Worm (Caenorhabditis elegans) whole organism, L3 larva: ENCODE data around the gene F59B2.14.
A peak's percentile ranks its signal among the peaks of the same experiment; 100 is the strongest.

ENCODE experiments used
- R02D3.7 ChIP-seq: fragments of 150-350 bp; optimal IDR thresholded peaks from 2 replicates; lab custom pipeline; 2014; ENCODE audit warnings: missing biosample characterization, missing genetic modification characterization
- ZK546.5 ChIP-seq: sonication (generic microtip); optimal IDR thresholded peaks from 2 replicates; lab custom pipeline; 2017; ENCODE audit warnings: missing biosample characterization, missing genetic modification characterization
- aly-2 ChIP-seq: fragments of 150-350 bp; optimal IDR thresholded peaks from 2 replicates; lab custom pipeline; 2014; ENCODE audit warnings: missing biosample characterization, missing genetic modification characterization
- ama-1 ChIP-seq: fragments of 150-350 bp; optimal IDR thresholded peaks from 2 replicates; lab custom pipeline; 2018
- ceh-28 ChIP-seq: fragments of 150-350 bp; optimal IDR thresholded peaks from 2 replicates; lab custom pipeline; 2014; ENCODE audit warnings: missing biosample characterization, missing genetic modification reagents, missing genetic modification characterization
- ceh-82 ChIP-seq: fragments of 150-350 bp; optimal IDR thresholded peaks from 2 replicates; lab custom pipeline; 2014; ENCODE audit warnings: missing biosample characterization, missing genetic modification characterization
- ceh-9 ChIP-seq: sonication (generic microtip); optimal IDR thresholded peaks from 2 replicates; lab custom pipeline; 2018; ENCODE audit warnings: missing biosample characterization, missing genetic modification characterization
- daf-12 ChIP-seq: fragments of 150-350 bp; optimal IDR thresholded peaks from 2 replicates; lab custom pipeline; 2014; ENCODE audit warnings: missing biosample characterization, missing genetic modification reagents, missing genetic modification characterization
- egl-27 ChIP-seq: sonication (generic microtip); optimal IDR thresholded peaks from 4 replicates; lab custom pipeline; 2017; ENCODE audit warnings: missing biosample characterization, missing genetic modification reagents, missing genetic modification characterization
- egl-5 ChIP-seq: fragments of 150-350 bp; optimal IDR thresholded peaks from 2 replicates; lab custom pipeline; 2017; ENCODE audit warnings: missing biosample characterization, missing genetic modification reagents, missing genetic modification characterization, inconsistent platforms
- elt-2 ChIP-seq: sonication (generic microtip); optimal IDR thresholded peaks from 2 replicates; lab custom pipeline; 2016; ENCODE audit warnings: missing genetic modification reagents, mild to moderate bottlenecking, missing genetic modification characterization, missing compliant biosample characterization
- elt-3 ChIP-seq, 3 experiments: fragments of 150-350 bp in 1 of 3; sonication (generic microtip) in 2 of 3; optimal IDR thresholded peaks; 2 replicates in 2 of 3; 4 replicates in 1 of 3; lab custom pipeline; 2014 to 2017; ENCODE audit warnings: missing biosample characterization in 3 of 3, missing genetic modification characterization in 3 of 3
- fkh-10 ChIP-seq: sonication (generic microtip); optimal IDR thresholded peaks from 2 replicates; lab custom pipeline; 2017; ENCODE audit warnings: missing biosample characterization, missing genetic modification reagents, missing genetic modification characterization
- fkh-2 ChIP-seq: fragments of 150-350 bp; optimal IDR thresholded peaks from 2 replicates; lab custom pipeline; 2014; ENCODE audit warnings: missing biosample characterization, missing genetic modification reagents, missing genetic modification characterization
- hmg-11 ChIP-seq: sonication (generic microtip); optimal IDR thresholded peaks from 2 replicates; lab custom pipeline; 2016; ENCODE audit warnings: missing genetic modification characterization, missing compliant biosample characterization
- jun-1 ChIP-seq: fragments of 150-350 bp; optimal IDR thresholded peaks from 2 replicates; lab custom pipeline; 2014; ENCODE audit warnings: missing biosample characterization, missing genetic modification reagents, missing genetic modification characterization
- lin-15B ChIP-seq: fragments of 150-350 bp; optimal IDR thresholded peaks from 2 replicates; lab custom pipeline; 2014; ENCODE audit warnings: missing biosample characterization, missing genetic modification characterization
- lin-39 ChIP-seq: fragments of 150-350 bp; optimal IDR thresholded peaks from 2 replicates; lab custom pipeline; 2018; ENCODE audit warnings: missing biosample characterization, missing genetic modification reagents, missing genetic modification characterization
- lsy-12 ChIP-seq: sonication (generic microtip); optimal IDR thresholded peaks from 2 replicates; lab custom pipeline; 2016; ENCODE audit warnings: mild to moderate bottlenecking, missing genetic modification characterization, missing compliant biosample characterization
- nfya-1 ChIP-seq: sonication (generic microtip); optimal IDR thresholded peaks from 2 replicates; lab custom pipeline; 2017; ENCODE audit warnings: missing genetic modification characterization, mild to moderate bottlenecking, missing compliant biosample characterization, antibody characterized with exemption, moderate library complexity; ENCODE audit not compliant: insufficient read depth
- nhr-12 ChIP-seq: fragments of 150-350 bp; optimal IDR thresholded peaks from 2 replicates; lab custom pipeline; 2014; ENCODE audit warnings: missing biosample characterization, missing genetic modification characterization
- nhr-23 ChIP-seq: fragments of 150-350 bp; optimal IDR thresholded peaks from 2 replicates; lab custom pipeline; 2014; ENCODE audit warnings: missing biosample characterization, missing genetic modification reagents, missing genetic modification characterization
- nhr-237 ChIP-seq: fragments of 150-350 bp; optimal IDR thresholded peaks from 2 replicates; lab custom pipeline; 2014; ENCODE audit warnings: missing biosample characterization, missing genetic modification characterization
- nhr-25 ChIP-seq: sonication (generic microtip); optimal IDR thresholded peaks from 2 replicates; lab custom pipeline; 2017; ENCODE audit warnings: missing biosample characterization, missing genetic modification characterization
- nhr-43 ChIP-seq: sonication (generic microtip); optimal IDR thresholded peaks from 2 replicates; lab custom pipeline; 2016; ENCODE audit warnings: mild to moderate bottlenecking, missing genetic modification characterization, missing compliant biosample characterization; ENCODE audit not compliant: poor library complexity, severe bottlenecking
- nhr-67 ChIP-seq: fragments of 150-350 bp; optimal IDR thresholded peaks from 2 replicates; lab custom pipeline; 2014; ENCODE audit warnings: missing biosample characterization, missing genetic modification characterization
- nhr-76 ChIP-seq: fragments of 150-350 bp; sonication (generic microtip); optimal IDR thresholded peaks from 5 replicates; lab custom pipeline; 2014; ENCODE audit warnings: missing biosample characterization, missing genetic modification characterization
- nhr-77 ChIP-seq: fragments of 150-350 bp; optimal IDR thresholded peaks from 2 replicates; lab custom pipeline; 2014; ENCODE audit warnings: missing biosample characterization, missing genetic modification characterization
- pha-4 ChIP-seq: fragments of 150-350 bp; optimal IDR thresholded peaks from 2 replicates; lab custom pipeline; 2014; ENCODE audit warnings: missing biosample characterization, missing genetic modification reagents, missing genetic modification characterization
- pqm-1 ChIP-seq: fragments of 150-350 bp; optimal IDR thresholded peaks from 2 replicates; lab custom pipeline; 2017; ENCODE audit warnings: missing biosample characterization, missing genetic modification characterization, inconsistent platforms
- sea-2 ChIP-seq: fragments of 150-350 bp; sonication (generic microtip); optimal IDR thresholded peaks from 4 replicates; lab custom pipeline; 2014; ENCODE audit warnings: missing biosample characterization, missing genetic modification reagents, missing genetic modification characterization
- skn-1 ChIP-seq: fragments of 150-350 bp; optimal IDR thresholded peaks from 2 replicates; lab custom pipeline; 2014; ENCODE audit warnings: missing biosample characterization, missing genetic modification characterization
- snpc-4 ChIP-seq: fragments of 150-350 bp; optimal IDR thresholded peaks from 2 replicates; lab custom pipeline; 2014; ENCODE audit warnings: missing biosample characterization, missing genetic modification characterization
- tbx-2 ChIP-seq: sonication (generic microtip); optimal IDR thresholded peaks from 2 replicates; lab custom pipeline; 2016; ENCODE audit warnings: mild to moderate bottlenecking, missing genetic modification characterization, missing compliant biosample characterization
- unc-62 ChIP-seq: fragments of 150-350 bp; sonication (generic microtip); optimal IDR thresholded peaks from 4 replicates; lab custom pipeline; 2014; ENCODE audit warnings: missing biosample characterization, missing genetic modification reagents, missing genetic modification characterization
- zag-1 ChIP-seq: fragments of 150-350 bp; optimal IDR thresholded peaks from 2 replicates; lab custom pipeline; 2014; ENCODE audit warnings: missing biosample characterization, missing genetic modification characterization
- ztf-11 ChIP-seq: fragments of 150-350 bp; optimal IDR thresholded peaks from 2 replicates; lab custom pipeline; 2014; ENCODE audit warnings: missing biosample characterization, missing genetic modification characterization
- ztf-4 ChIP-seq: fragments of 150-350 bp; optimal IDR thresholded peaks from 2 replicates; lab custom pipeline; 2014; ENCODE audit warnings: missing biosample characterization, missing genetic modification characterization

The F59B2.14 gene

ce11 chrIII:8984412-8984811 is 38.0 kb downstream of the F59B2.14 start:
- TF ChIP-seq elt-2 (tag; lab: Kevin White, UChicago) (peak; percentile 45), pqm-1 (tag; lab: Kevin White, UChicago) (peak; percentile 4), ztf-11 (tag; lab: Kevin White, UChicago) (no peak)

ce11 chrIII:8983811-8984210 is 38.6 kb downstream of the F59B2.14 start:
- peak; percentile 48 for TF ChIP-seq nhr-43 (tag; lab: Kevin White, UChicago)
- TF ChIP-seq nhr-23: peak; percentile 67
- peak; percentile 15 for TF ChIP-seq pqm-1 (tag; lab: Kevin White, UChicago)
- peak in 2 of 3 experiments; percentile 36 to 84 for TF ChIP-seq elt-3 (tag; optimal IDR thresholded peaks at IDR 0.05; lab: Kevin White, UChicago)
- TF ChIP-seq elt-2 (tag; lab: Kevin White, UChicago): peak; percentile 1
- peak; percentile 59 for TF ChIP-seq ama-1 (lab: Kevin White, UChicago)
- no peak for TF ChIP-seq sea-2 (GFP tag; lab: Kevin White, UChicago)
- peak; percentile 48 for TF ChIP-seq skn-1 (tag; lab: Kevin White, UChicago)
- TF ChIP-seq hmg-11 (tag; lab: Kevin White, UChicago): no peak
- peak; percentile 35 for TF ChIP-seq jun-1 (tag; lab: Kevin White, UChicago)
- TF ChIP-seq, all 47 proteins: peak for 8

- TF ChIP-seq nhr-23 (peak; percentile 36), fkh-2 (tag; lab: Kevin White, UChicago) (no peak), snpc-4 (tag; lab: Kevin White, UChicago) (no peak), nhr-43 (tag; lab: Kevin White, UChicago) (peak; percentile 16), ama-1 (lab: Kevin White, UChicago) (peak; percentile 32), lin-39 (tag; lab: Kevin White, UChicago) (peak; percentile 25), ZK546.5 (no peak), nhr-25 (peak; percentile 69)
These were observed 39.3 kb downstream of the F59B2.14 start for ce11 chrIII:8983135-8983534.

ce11 chrIII:8981847-8982479 is 40.5 kb downstream of the F59B2.14 start, which contains the start of gene pde-2:
Gene pde-2 (minus strand): TSS chrIII:8981897.
- TF ChIP-seq hmg-11 (tag; lab: Kevin White, UChicago): peak; percentile 70
- peak; percentile 78 for TF ChIP-seq fkh-10 (GFP tag; lab: Kevin White, UChicago)
- TF ChIP-seq lin-15B: peak; percentile 31
- TF ChIP-seq egl-27 (tag; lab: Kevin White, UChicago): no peak
- TF ChIP-seq nfya-1 (tag; lab: Kevin White, UChicago): peak; percentile 79
- no peak for TF ChIP-seq elt-3 (tag; optimal IDR thresholded peaks at IDR 0.05; lab: Kevin White, UChicago)
- TF ChIP-seq pqm-1 (tag; lab: Kevin White, UChicago): no peak
- TF ChIP-seq nhr-77 (tag; lab: Kevin White, UChicago): no peak
- TF ChIP-seq nhr-23: peak; percentile 25
- no peak for TF ChIP-seq unc-62 (GFP tag; lab: Kevin White, UChicago)
- no peak for TF ChIP-seq nhr-237 (tag; lab: Kevin White, UChicago)
- TF ChIP-seq nhr-25: peak; percentile 38
- TF ChIP-seq tbx-2: peak; percentile 34
- no peak for TF ChIP-seq nhr-12 (tag; lab: Kevin White, UChicago)
- no peak for TF ChIP-seq ceh-82
- peak; percentile 23 for TF ChIP-seq snpc-4 (tag; lab: Kevin White, UChicago)
- TF ChIP-seq ztf-4 (tag; lab: Kevin White, UChicago): no peak
- TF ChIP-seq nhr-43 (tag; lab: Kevin White, UChicago): peak; percentile 46
- no peak for TF ChIP-seq daf-12 (tag; lab: Kevin White, UChicago)
- peak; percentile 18 for TF ChIP-seq egl-5 (tag; lab: Kevin White, UChicago)
- peak; percentile 7 for TF ChIP-seq ceh-28
- TF ChIP-seq ceh-9 (tag; lab: Kevin White, UChicago): no peak
- TF ChIP-seq ama-1 (lab: Kevin White, UChicago): peak; percentile 67
- TF ChIP-seq pha-4 (tag; lab: Kevin White, UChicago): peak; percentile 61
- peak; percentile 15 for TF ChIP-seq lsy-12 (tag; lab: Kevin White, UChicago)
- no peak for TF ChIP-seq fkh-2 (tag; lab: Kevin White, UChicago)
- no peak for TF ChIP-seq aly-2 (tag; lab: Kevin White, UChicago)
- no peak for TF ChIP-seq nhr-67 (tag; lab: Kevin White, UChicago)
- no peak for TF ChIP-seq R02D3.7
- TF ChIP-seq zag-1: no peak
- TF ChIP-seq nhr-76 (tag; lab: Kevin White, UChicago): no peak
- TF ChIP-seq, all 47 proteins: peak for 14
